Worm (Caenorhabditis elegans) whole organism, L1 larva: ENCODE measurements around the gene T04B2.7.

Experiments
- C04F5.9 ChIP-seq: sonication (generic microtip); optimal IDR thresholded peaks from 2 replicates; lab custom pipeline; 2016; ENCODE audit warnings: missing genetic modification characterization, missing compliant biosample characterization
- C16A3.4 ChIP-seq: fragments of 150-350 bp; optimal IDR thresholded peaks from 2 replicates; lab custom pipeline; 2014; ENCODE audit warnings: missing biosample characterization, missing genetic modification characterization
- C34B4.2 ChIP-seq: sonication (generic microtip); optimal IDR thresholded peaks from 2 replicates; lab custom pipeline; 2017; ENCODE audit warnings: mild to moderate bottlenecking, missing genetic modification characterization, missing compliant biosample characterization
- Y116A8C.19 ChIP-seq: sonication (generic microtip); optimal IDR thresholded peaks from 2 replicates; lab custom pipeline; 2016; ENCODE audit warnings: missing compliant biosample characterization, missing genetic modification characterization, borderline replicate concordance
- ceh-63 ChIP-seq: fragments of 200-800 bp; sonication (Bioruptor generic); optimal IDR thresholded peaks from 2 replicates; lab custom pipeline; 2018; ENCODE audit warnings: mild to moderate bottlenecking, missing genetic modification characterization, missing compliant biosample characterization
- ceh-8 ChIP-seq: fragments of 200-800 bp; sonication (Bioruptor generic); optimal IDR thresholded peaks from 2 replicates; lab custom pipeline; 2018; ENCODE audit warnings: mild to moderate bottlenecking, missing genetic modification characterization, moderate library complexity, missing compliant biosample characterization
- ceh-82 ChIP-seq, 3 experiments: fragments of 150-350 bp in 1 of 3; sonication (generic microtip) in 2 of 3; optimal IDR thresholded peaks; 2 replicates each; lab custom pipeline; 2014 to 2017; ENCODE audit warnings: missing biosample characterization in 3 of 3, missing genetic modification characterization in 3 of 3
- ceh-90 ChIP-seq: sonication (generic microtip); optimal IDR thresholded peaks from 2 replicates; lab custom pipeline; 2016; ENCODE audit warnings: missing genetic modification characterization, missing compliant biosample characterization
- dpl-1 ChIP-seq, 3 experiments: fragments of 150-350 bp in 2 of 3; sonication (generic microtip) in 1 of 3; optimal IDR thresholded peaks; 2 replicates each; lab custom pipeline; 2014 to 2017; ENCODE audit warnings: missing biosample characterization in 3 of 3, missing genetic modification characterization in 3 of 3, missing genetic modification reagents in 3 of 3
- dsc-1 ChIP-seq: sonication (generic microtip); optimal IDR thresholded peaks from 2 replicates; lab custom pipeline; 2016; ENCODE audit warnings: mild to moderate bottlenecking, missing genetic modification characterization, missing compliant biosample characterization
- efl-1 ChIP-seq, 4 experiments: fragments of 150-350 bp; optimal IDR thresholded peaks in 3 of 4; peaks in 1 of 4; 1 replicate in 1 of 4; 2 replicates in 3 of 4; lab custom pipeline; 2014; ENCODE audit warnings: missing biosample characterization in 2 of 4, missing genetic modification characterization in 2 of 4, missing genetic modification reagents in 2 of 4
- efl-3 ChIP-seq: fragments of 200-800 bp; sonication (Bioruptor generic); optimal IDR thresholded peaks from 2 replicates; lab custom pipeline; 2018; ENCODE audit warnings: mild to moderate bottlenecking, missing genetic modification characterization, missing compliant biosample characterization
- egl-13 ChIP-seq: sonication (generic microtip); optimal IDR thresholded peaks from 2 replicates; lab custom pipeline; 2016; ENCODE audit warnings: missing genotype, missing genetic modification reagents, missing genetic modification characterization, missing compliant biosample characterization
- elt-2 ChIP-seq: sonication (generic microtip); optimal IDR thresholded peaks from 2 replicates; lab custom pipeline; 2016; ENCODE audit warnings: missing genetic modification characterization, mild to moderate bottlenecking, inconsistent platforms, missing compliant biosample characterization, missing genetic modification reagents
- elt-3 ChIP-seq, 6 experiments: fragments of 150-350 bp in 1 of 6; sonication (generic microtip); optimal IDR thresholded peaks; 2 replicates each; lab custom pipeline; 2017 to 2018; ENCODE audit warnings: missing biosample characterization in 6 of 6, missing genetic modification characterization in 6 of 6, inconsistent platforms in 1 of 6
- ets-5 ChIP-seq: fragments of 200-800 bp; sonication (Bioruptor generic); IDR thresholded peaks from 2 replicates; pipeline ENCODE4 v1.3.6; 2022; ENCODE audit warnings: missing genetic modification characterization, missing compliant biosample characterization
- fkh-10 ChIP-seq: sonication (generic microtip); optimal IDR thresholded peaks from 2 replicates; lab custom pipeline; 2017; ENCODE audit warnings: missing biosample characterization, missing genetic modification reagents, missing genetic modification characterization
- fkh-8 ChIP-seq: sonication (generic microtip); optimal IDR thresholded peaks from 2 replicates; lab custom pipeline; 2016; ENCODE audit warnings: mild to moderate bottlenecking, missing genetic modification characterization, missing compliant biosample characterization
- fos-1 ChIP-seq: fragments of 150-350 bp; optimal IDR thresholded peaks from 2 replicates; lab custom pipeline; 2014; ENCODE audit warnings: missing biosample characterization, missing genetic modification characterization
- lin-14 ChIP-seq: fragments of 200-800 bp; sonication (Bioruptor generic); optimal IDR thresholded peaks from 2 replicates; lab custom pipeline; 2018; ENCODE audit warnings: mild to moderate bottlenecking, missing genetic modification characterization, moderate library complexity, missing compliant biosample characterization
- lin-39 ChIP-seq: fragments of 150-350 bp; optimal IDR thresholded peaks from 2 replicates; lab custom pipeline; 2014; ENCODE audit warnings: missing biosample characterization, missing genetic modification reagents, missing genetic modification characterization
- lsy-2 ChIP-seq, 2 experiments: fragments of 150-350 bp; optimal IDR thresholded peaks; 2 replicates each; lab custom pipeline; 2014; ENCODE audit warnings: missing biosample characterization in 2 of 2, missing genetic modification characterization in 2 of 2
- mab-9 ChIP-seq: fragments of 200-800 bp; sonication (Bioruptor generic); IDR thresholded peaks from 2 replicates; pipeline ENCODE4 v1.3.6; 2022; ENCODE audit warnings: missing genetic modification reagents, missing genetic modification characterization, missing compliant biosample characterization
- mep-1 ChIP-seq: fragments of 150-350 bp; optimal IDR thresholded peaks from 2 replicates; lab custom pipeline; 2014; ENCODE audit warnings: missing biosample characterization, missing genetic modification characterization
- nhr-11 ChIP-seq: fragments of 150-350 bp; optimal IDR thresholded peaks from 2 replicates; lab custom pipeline; 2014; ENCODE audit warnings: missing biosample characterization, missing genetic modification characterization
- nhr-19 ChIP-seq: fragments of 200-800 bp; sonication (Bioruptor generic); conservative IDR thresholded peaks from 2 replicates; pipeline ENCODE4 v1.3.6; 2022; ENCODE audit warnings: missing genetic modification characterization, missing compliant biosample characterization
- nhr-47 ChIP-seq: sonication (generic microtip); optimal IDR thresholded peaks from 2 replicates; lab custom pipeline; 2016; ENCODE audit warnings: mild to moderate bottlenecking, missing genetic modification characterization, moderate library complexity, missing compliant biosample characterization
- nhr-71 ChIP-seq: sonication (generic microtip); optimal IDR thresholded peaks from 2 replicates; lab custom pipeline; 2016; ENCODE audit warnings: mild to moderate bottlenecking, missing genetic modification characterization, moderate library complexity, missing compliant biosample characterization
- nhr-85 ChIP-seq: sonication (generic microtip); peaks from one replicate; lab custom pipeline; 2016; ENCODE audit warnings: missing genetic modification characterization, inconsistent platforms, missing compliant biosample characterization
- nhr-90 ChIP-seq: sonication (generic microtip); optimal IDR thresholded peaks from 2 replicates; lab custom pipeline; 2016; ENCODE audit warnings: mild to moderate bottlenecking, missing genetic modification characterization, missing compliant biosample characterization; ENCODE audit not compliant: poor library complexity
- pag-3 ChIP-seq: sonication (generic microtip); optimal IDR thresholded peaks from 2 replicates; lab custom pipeline; 2017; ENCODE audit warnings: missing genetic modification characterization, mild to moderate bottlenecking, missing compliant biosample characterization, antibody characterized with exemption, borderline replicate concordance; ENCODE audit not compliant: insufficient read depth
- pax-3 ChIP-seq: fragments of 200-800 bp; sonication (Bioruptor generic); optimal IDR thresholded peaks from 2 replicates; lab custom pipeline; 2018; ENCODE audit warnings: mild to moderate bottlenecking, missing genetic modification characterization, moderate library complexity, missing compliant biosample characterization
- skn-1 ChIP-seq: fragments of 150-350 bp; optimal IDR thresholded peaks from 2 replicates; lab custom pipeline; 2014; ENCODE audit warnings: missing biosample characterization, missing genetic modification characterization
- snpc-4 ChIP-seq: fragments of 150-350 bp; optimal IDR thresholded peaks from 2 replicates; lab custom pipeline; 2014; ENCODE audit warnings: missing biosample characterization, missing genetic modification characterization
- sox-4 ChIP-seq: sonication (generic microtip); optimal IDR thresholded peaks from 2 replicates; lab custom pipeline; 2016; ENCODE audit warnings: missing genetic modification characterization, missing compliant biosample characterization
- swsn-7 ChIP-seq: sonication (generic microtip); optimal IDR thresholded peaks from 2 replicates; lab custom pipeline; 2016; ENCODE audit warnings: missing genetic modification characterization, missing compliant biosample characterization
- tbx-2 ChIP-seq: sonication (generic microtip); optimal IDR thresholded peaks from 2 replicates; lab custom pipeline; 2016; ENCODE audit warnings: missing genetic modification characterization, missing compliant biosample characterization
- unc-98 ChIP-seq: fragments of 200-800 bp; sonication (Bioruptor generic); IDR thresholded peaks from 2 replicates; pipeline ENCODE4 v1.3.6; 2022; ENCODE audit warnings: missing genetic modification characterization, missing compliant biosample characterization
- vab-15 ChIP-seq: sonication (generic microtip); optimal IDR thresholded peaks from 2 replicates; lab custom pipeline; 2017; ENCODE audit warnings: missing genotype, mild to moderate bottlenecking, missing genetic modification characterization, missing compliant biosample characterization
- xbp-1 ChIP-seq: sonication (generic microtip); optimal IDR thresholded peaks from 2 replicates; lab custom pipeline; 2016; ENCODE audit warnings: missing genetic modification characterization, missing compliant biosample characterization
- zip-4 ChIP-seq: fragments of 200-800 bp; sonication (Bioruptor generic); optimal IDR thresholded peaks from 2 replicates; lab custom pipeline; 2018; ENCODE audit warnings: mild to moderate bottlenecking, missing genetic modification characterization, moderate library complexity, missing compliant biosample characterization
- ztf-11 ChIP-seq, 2 experiments: sonication (generic microtip); optimal IDR thresholded peaks; 2 replicates each; lab custom pipeline; 2016 to 2017; ENCODE audit warnings: missing genetic modification characterization in 2 of 2, missing biosample characterization in 1 of 2, missing compliant biosample characterization in 1 of 2
- ztf-4 ChIP-seq: fragments of 150-350 bp; optimal IDR thresholded peaks from 2 replicates; lab custom pipeline; 2014; ENCODE audit warnings: missing biosample characterization, missing genetic modification characterization

Gene T04B2.7

DNA sequence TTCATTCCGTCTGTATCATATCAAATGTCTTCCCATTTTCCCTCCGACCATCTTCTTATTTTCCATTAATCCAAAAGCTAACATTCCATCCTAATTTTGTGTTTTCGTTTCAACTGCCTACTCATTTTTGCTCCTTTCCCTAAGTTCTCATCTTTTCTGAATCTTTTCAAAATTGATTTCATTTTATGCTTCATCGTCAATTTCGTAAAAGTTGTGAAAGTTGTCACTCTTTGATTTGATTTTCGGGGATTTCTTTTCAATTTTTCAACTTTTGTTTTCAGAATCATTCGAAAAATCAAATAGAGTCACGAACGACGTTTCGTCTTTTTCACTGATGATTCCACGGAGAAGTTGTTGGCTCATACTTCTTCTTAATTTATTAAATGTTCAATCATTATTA, 11.5 kb upstream of the T04B2.7 start, which contains the start of gene cwn-2:
Gene cwn-2 (plus strand): TSS at position 276 of the 400 bp plus-strand sequence.
- TF ChIP-seq ets-5 (GFP tag; lab: Robert Waterston, UW) (no peak), efl-1 (optimal IDR thresholded peaks at IDR 0.05; lab: Kevin White, UChicago) (no peak), efl-1 (GFP tag; optimal IDR thresholded peaks at IDR 0.05 in 1 of 2; lab: Kevin White, UChicago) (peak in 1 of 2 experiments; percentile 91), C16A3.4 (tag; lab: Kevin White, UChicago) (no peak), pag-3 (no peak), unc-98 (GFP tag; lab: Robert Waterston, UW) (no peak), C34B4.2 (no peak), ceh-90 (no peak), fkh-10 (GFP tag; lab: Kevin White, UChicago) (peak; percentile 86), nhr-90 (tag; lab: Kevin White, UChicago) (no peak), xbp-1 (no peak), tbx-2 (tag; lab: Kevin White, UChicago) (no peak), nhr-11 (tag; lab: Kevin White, UChicago) (no peak)

DNA sequence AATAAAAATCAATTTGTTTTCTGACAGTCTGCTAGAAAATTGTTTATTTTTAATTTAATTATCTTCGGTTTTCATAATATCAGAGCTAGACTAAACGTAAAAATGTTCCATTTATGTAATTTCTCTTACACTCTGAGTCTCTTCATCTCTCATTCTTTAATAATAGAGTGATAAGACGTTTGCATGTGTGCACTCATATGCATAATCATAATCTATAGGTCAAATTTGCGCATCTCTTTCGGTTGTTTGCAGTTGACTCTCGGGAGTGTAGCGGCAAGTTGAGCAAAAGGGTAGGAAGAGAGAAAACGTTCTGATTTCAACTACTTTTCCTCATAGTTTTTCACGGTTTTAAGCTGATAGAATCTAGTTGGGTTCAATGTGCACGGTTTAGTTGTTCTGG, 10.4 kb upstream of the T04B2.7 start:
- no peak for TF ChIP-seq C04F5.9 (tag; lab: Kevin White, UChicago)
- TF ChIP-seq elt-2, result peak; percentile 22

DNA sequence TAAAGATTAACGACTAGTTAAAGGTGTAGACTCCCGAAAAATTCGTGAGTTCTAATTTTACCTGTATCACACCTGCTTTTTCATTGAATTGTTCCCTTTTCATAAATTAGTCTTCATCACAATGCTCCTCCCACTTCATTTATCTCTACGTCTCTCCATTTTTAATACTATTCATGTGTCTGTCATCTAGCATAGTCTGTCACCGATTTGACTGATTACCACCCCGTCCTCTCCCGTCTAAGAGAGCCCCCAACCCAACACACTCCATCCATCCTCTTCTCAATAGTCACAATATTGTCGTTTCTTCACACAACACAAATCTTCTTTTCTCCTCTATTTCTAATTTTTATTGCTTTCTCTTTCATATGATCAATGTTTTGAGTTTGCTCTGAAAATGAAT, 9.1 kb upstream of the T04B2.7 start:
- peak; percentile 52 for TF ChIP-seq lin-14
- TF ChIP-seq lin-39, result peak; percentile 62
- no peak for TF ChIP-seq mep-1

DNA sequence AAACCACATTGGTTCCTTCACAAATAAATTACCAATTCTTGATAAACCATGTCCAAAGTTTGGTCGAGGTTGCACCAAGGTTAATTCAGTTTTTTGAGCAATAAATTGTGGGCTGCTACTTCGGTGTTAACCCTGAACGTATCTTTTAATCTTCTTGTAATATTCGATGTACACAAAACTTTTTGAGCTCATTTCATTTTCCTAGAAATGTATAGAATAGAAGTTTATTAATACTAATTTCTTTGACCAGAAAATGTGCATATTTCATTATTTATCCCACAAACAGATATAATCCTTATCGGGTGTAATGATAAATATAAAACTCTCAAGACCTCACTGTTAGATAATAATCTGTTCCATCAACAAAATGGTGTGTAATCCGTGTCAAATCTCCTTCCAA, 7.9 kb upstream of the T04B2.7 start:
- no peak for TF ChIP-seq efl-1 (optimal IDR thresholded peaks at IDR 0.05; lab: Kevin White, UChicago)
- peak in 1 of 2 experiments; percentile 68 for TF ChIP-seq efl-1 (GFP tag; optimal IDR thresholded peaks at IDR 0.05 in 1 of 2; lab: Kevin White, UChicago)
- peak; percentile 82 for TF ChIP-seq dsc-1 (tag; lab: Kevin White, UChicago)
- no peak for TF ChIP-seq ztf-11 (tag; optimal IDR thresholded peaks at IDR 0.05; lab: Kevin White, UChicago)

DNA sequence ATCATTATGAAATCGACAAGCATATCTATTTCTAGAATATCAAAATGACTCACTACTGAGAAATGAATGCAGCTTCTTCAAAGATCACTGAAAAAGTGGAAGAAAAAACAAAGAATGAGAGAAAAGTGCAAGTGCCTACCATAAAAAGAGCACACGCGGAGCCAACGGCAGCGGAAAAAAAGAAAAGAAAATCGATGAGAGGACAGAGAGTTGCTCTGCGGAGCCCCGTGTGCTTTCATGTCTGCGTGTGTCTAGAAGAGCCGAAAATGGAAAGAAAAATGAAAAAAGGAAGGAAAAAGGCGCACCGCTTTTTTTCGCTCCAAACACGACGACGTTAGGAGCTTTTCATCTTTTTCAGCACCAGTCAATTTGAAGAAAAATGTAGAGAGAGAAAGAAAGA, 6.7 kb upstream of the T04B2.7 start, which contains the start of gene ipla-7:
Gene ipla-7 (minus strand): TSS at position 122 of the 400 bp plus-strand sequence.
- TF ChIP-seq ztf-4 (no peak), vab-15 (tag; lab: Kevin White, UChicago) (no peak), skn-1 (tag; lab: Kevin White, UChicago) (no peak), fos-1 (tag; lab: Kevin White, UChicago) (no peak), nhr-90 (tag; lab: Kevin White, UChicago) (no peak), dpl-1 (GFP tag; optimal IDR thresholded peaks at IDR 0.05; lab: Kevin White, UChicago) (peak in 1 of 3 experiments; percentile 20), zip-4 (GFP tag; lab: Kevin White, UChicago) (no peak), ceh-82 (tag; optimal IDR thresholded peaks at IDR 0.05; lab: Kevin White, UChicago) (peak in 1 of 3 experiments; percentile 56), fkh-8 (tag; lab: Kevin White, UChicago) (peak; percentile 56), egl-13 (tag; lab: Kevin White, UChicago) (peak; percentile 7), swsn-7 (tag; lab: Kevin White, UChicago) (peak; percentile 20), ceh-63 (GFP tag; lab: Kevin White, UChicago) (no peak), mab-9 (GFP tag; lab: Robert Waterston, UW) (no peak), pax-3 (tag; lab: Kevin White, UChicago) (no peak), fkh-10 (GFP tag; lab: Kevin White, UChicago) (peak; percentile 16), nhr-19 (GFP tag; lab: Robert Waterston, UW) (no peak), nhr-85 (no peak), sox-4 (tag; lab: Kevin White, UChicago) (no peak), nhr-71 (peak; percentile 51), elt-3 (tag; optimal IDR thresholded peaks at IDR 0.05; lab: Kevin White, UChicago) (no peak), pag-3 (no peak), nhr-47 (tag; lab: Kevin White, UChicago) (peak; percentile 15), tbx-2 (tag; lab: Kevin White, UChicago) (peak; percentile 7), ceh-8 (GFP tag; lab: Kevin White, UChicago) (no peak), ceh-90 (no peak), lsy-2 (tag; optimal IDR thresholded peaks at IDR 0.05; lab: Kevin White, UChicago) (peak in 1 of 2 experiments; percentile 28), snpc-4 (tag; lab: Kevin White, UChicago) (no peak), lin-39 (no peak), efl-1 (optimal IDR thresholded peaks at IDR 0.05; lab: Kevin White, UChicago) (peak in 1 of 2 experiments; percentile 5), efl-1 (GFP tag; optimal IDR thresholded peaks at IDR 0.05 in 1 of 2; lab: Kevin White, UChicago) (peak in 1 of 2 experiments; percentile 82), Y116A8C.19 (tag; lab: Kevin White, UChicago) (no peak), efl-3 (GFP tag; lab: Kevin White, UChicago) (no peak)
